Worm (Caenorhabditis elegans) whole organism, dauer: ENCODE results near the gene clec-63.

Experiments
- unc-62 ChIP-seq: sonication (generic microtip); optimal IDR thresholded peaks from 2 replicates; lab custom pipeline; 2017; ENCODE audit warnings: missing biosample characterization, missing genetic modification reagents, missing genetic modification characterization

clec-63 gene

ce11 chrII:12901025-12901424 is 5.6 kb downstream of the clec-63 start, which contains the start of gene clec-65:
TSS of gene clec-65 (plus strand) at chrII:12901325.
- TF ChIP-seq unc-62: no peak

ce11 chrII:12904174-12904573 is 8.7 kb downstream of the clec-63 start, which contains the start of gene clec-66:
TSS of gene clec-66 (plus strand) at chrII:12904398.
- TF ChIP-seq unc-62: no peak

ce11 chrII:12907070-12907469 is 11.6 kb downstream of the clec-63 start, which contains the start of gene nspb-11:
TSS of gene nspb-11 (plus strand) at chrII:12907370.
- TF ChIP-seq unc-62: no peak

- no peak for TF ChIP-seq unc-62
Measured at ce11 chrII:12908779-12909178, 13.3 kb downstream of the clec-63 start, which contains the start of gene ddn-2. TSS of gene ddn-2 (plus strand) at chrII:12909079.

ce11 chrII:12914514-12915075 is 19.2 kb downstream of the clec-63 start, which contains the start of gene F35C5.12:
TSS of gene F35C5.12 (minus strand) at chrII:12914564.
- no peak for TF ChIP-seq unc-62

- TF ChIP-seq unc-62: no peak
Measured at ce11 chrII:12918960-12919553, 23.6 kb downstream of the clec-63 start, which contains the start of the genes F58G1.2 and wago-4. TSS of gene F58G1.2 (minus strand) at chrII:12919010. TSS of gene wago-4 (plus strand) at chrII:12919551.

ce11 chrII:12921478-12921877 is 26.0 kb downstream of the clec-63 start:
- no peak for TF ChIP-seq unc-62

ce11 chrII:12923225-12923624 is 27.8 kb downstream of the clec-63 start:
- TF ChIP-seq unc-62: no peak

- no peak for TF ChIP-seq unc-62
Measured at ce11 chrII:12925551-12925950, 30.1 kb downstream of the clec-63 start, which contains the start of gene F58G1.8. TSS of gene F58G1.8 (minus strand) at chrII:12925651.

- no peak for TF ChIP-seq unc-62
Measured at ce11 chrII:12928241-12928640, 32.8 kb downstream of the clec-63 start, which contains the start of gene F58G1.3. TSS of gene F58G1.3 (minus strand) at chrII:12928341.

ce11 chrII:12930138-12930537 is 34.7 kb downstream of the clec-63 start:
- TF ChIP-seq unc-62: no peak

ce11 chrII:12931456-12931923 is 36.1 kb downstream of the clec-63 start, which contains the start of gene dct-18:
TSS of gene dct-18 (plus strand) at chrII:12931873.
- TF ChIP-seq unc-62: no peak

- no peak for TF ChIP-seq unc-62
Measured at ce11 chrII:12935259-12935658, 39.8 kb downstream of the clec-63 start, which contains the start of gene lips-9. TSS of gene lips-9 (minus strand) at chrII:12935359.

- no peak for TF ChIP-seq unc-62
Measured at ce11 chrII:12939161-12939560, 43.7 kb downstream of the clec-63 start.

ce11 chrII:12939801-12940200 is 44.4 kb downstream of the clec-63 start, which contains the start of gene arrd-10:
TSS of gene arrd-10 (plus strand) at chrII:12940101.
- no peak for TF ChIP-seq unc-62

ce11 chrII:12942496-12942895 is 47.1 kb downstream of the clec-63 start:
- TF ChIP-seq unc-62: no peak

ce11 chrII:12944587-12945126 is 49.2 kb downstream of the clec-63 start:
- TF ChIP-seq unc-62: no peak
